Worm (Caenorhabditis elegans) whole organism, L4 larva: ENCODE data around the gene srd-13.

Experiments used
- aly-2 ChIP-seq: sonication (generic microtip); optimal IDR thresholded peaks from 2 replicates; lab custom pipeline; 2018; ENCODE audit warnings: missing biosample characterization, missing genetic modification characterization
- ama-1 ChIP-seq: fragments of 150-350 bp; optimal IDR thresholded peaks from 2 replicates; lab custom pipeline; 2014; ENCODE audit warnings: inconsistent platforms, mixed read lengths
- hlh-11 ChIP-seq: fragments of 200-800 bp; sonication (Bioruptor generic); optimal IDR thresholded peaks from 2 replicates; lab custom pipeline; 2018; ENCODE audit warnings: mild to moderate bottlenecking, missing genetic modification characterization, missing compliant biosample characterization

ce11 chrIV:5632536-5632935 is 2.9 kb downstream of the srd-13 start:
- TF ChIP-seq ama-1 (lab: Kevin White, UChicago) (no peak), aly-2 (tag; lab: Kevin White, UChicago) (no peak), hlh-11 (tag; lab: Kevin White, UChicago) (no peak)
